Worm (Caenorhabditis elegans) whole organism, L3 larva: Measurements from ENCODE around the gene fbxa-48.

Source experiments
- ZK546.5 ChIP-seq: sonication (generic microtip); optimal IDR thresholded peaks from 2 replicates; lab custom pipeline; 2017; ENCODE audit warnings: missing biosample characterization, missing genetic modification characterization
- aly-2 ChIP-seq: fragments of 150-350 bp; optimal IDR thresholded peaks from 2 replicates; lab custom pipeline; 2014; ENCODE audit warnings: missing biosample characterization, missing genetic modification characterization
- ama-1 ChIP-seq: fragments of 150-350 bp; optimal IDR thresholded peaks from 2 replicates; lab custom pipeline; 2018
- ceh-28 ChIP-seq: fragments of 150-350 bp; optimal IDR thresholded peaks from 2 replicates; lab custom pipeline; 2014; ENCODE audit warnings: missing biosample characterization, missing genetic modification reagents, missing genetic modification characterization
- ceh-9 ChIP-seq: sonication (generic microtip); optimal IDR thresholded peaks from 2 replicates; lab custom pipeline; 2018; ENCODE audit warnings: missing biosample characterization, missing genetic modification characterization
- daf-12 ChIP-seq: fragments of 150-350 bp; optimal IDR thresholded peaks from 2 replicates; lab custom pipeline; 2014; ENCODE audit warnings: missing biosample characterization, missing genetic modification reagents, missing genetic modification characterization
- egl-27 ChIP-seq: sonication (generic microtip); optimal IDR thresholded peaks from 4 replicates; lab custom pipeline; 2017; ENCODE audit warnings: missing biosample characterization, missing genetic modification reagents, missing genetic modification characterization
- egl-5 ChIP-seq: fragments of 150-350 bp; optimal IDR thresholded peaks from 2 replicates; lab custom pipeline; 2017; ENCODE audit warnings: missing biosample characterization, missing genetic modification reagents, missing genetic modification characterization, inconsistent platforms
- elt-1 ChIP-seq: fragments of 150-350 bp; optimal IDR thresholded peaks from 2 replicates; lab custom pipeline; 2014; ENCODE audit warnings: missing biosample characterization, missing genetic modification characterization
- elt-2 ChIP-seq: sonication (generic microtip); optimal IDR thresholded peaks from 2 replicates; lab custom pipeline; 2016; ENCODE audit warnings: missing genetic modification reagents, mild to moderate bottlenecking, missing genetic modification characterization, missing compliant biosample characterization
- eor-1 ChIP-seq, 2 experiments: fragments of 150-350 bp; optimal IDR thresholded peaks; 2 replicates each; lab custom pipeline; 2014 to 2018; ENCODE audit warnings: missing biosample characterization in 2 of 2, missing genetic modification characterization in 2 of 2
- fkh-2 ChIP-seq: fragments of 150-350 bp; optimal IDR thresholded peaks from 2 replicates; lab custom pipeline; 2014; ENCODE audit warnings: missing biosample characterization, missing genetic modification reagents, missing genetic modification characterization
- fos-1 ChIP-seq: fragments of 150-350 bp; optimal IDR thresholded peaks from 2 replicates; lab custom pipeline; 2014; ENCODE audit warnings: missing biosample characterization, missing genetic modification characterization
- jun-1 ChIP-seq: fragments of 150-350 bp; optimal IDR thresholded peaks from 2 replicates; lab custom pipeline; 2014; ENCODE audit warnings: missing biosample characterization, missing genetic modification reagents, missing genetic modification characterization
- lin-15B ChIP-seq: fragments of 150-350 bp; optimal IDR thresholded peaks from 2 replicates; lab custom pipeline; 2014; ENCODE audit warnings: missing biosample characterization, missing genetic modification characterization
- lin-39 ChIP-seq: fragments of 150-350 bp; optimal IDR thresholded peaks from 2 replicates; lab custom pipeline; 2018; ENCODE audit warnings: missing biosample characterization, missing genetic modification reagents, missing genetic modification characterization
- nhr-11 ChIP-seq: fragments of 150-350 bp; optimal IDR thresholded peaks from 2 replicates; lab custom pipeline; 2014; ENCODE audit warnings: missing biosample characterization, missing genetic modification characterization
- nhr-12 ChIP-seq: fragments of 150-350 bp; optimal IDR thresholded peaks from 2 replicates; lab custom pipeline; 2014; ENCODE audit warnings: missing biosample characterization, missing genetic modification characterization
- nhr-23 ChIP-seq: fragments of 150-350 bp; optimal IDR thresholded peaks from 2 replicates; lab custom pipeline; 2014; ENCODE audit warnings: missing biosample characterization, missing genetic modification reagents, missing genetic modification characterization
- nhr-237 ChIP-seq: fragments of 150-350 bp; optimal IDR thresholded peaks from 2 replicates; lab custom pipeline; 2014; ENCODE audit warnings: missing biosample characterization, missing genetic modification characterization
- nhr-28 ChIP-seq: fragments of 150-350 bp; optimal IDR thresholded peaks from 2 replicates; lab custom pipeline; 2014; ENCODE audit warnings: missing biosample characterization, missing genetic modification characterization
- nhr-43 ChIP-seq: sonication (generic microtip); optimal IDR thresholded peaks from 2 replicates; lab custom pipeline; 2016; ENCODE audit warnings: mild to moderate bottlenecking, missing genetic modification characterization, missing compliant biosample characterization; ENCODE audit not compliant: poor library complexity, severe bottlenecking
- nhr-67 ChIP-seq: fragments of 150-350 bp; optimal IDR thresholded peaks from 2 replicates; lab custom pipeline; 2014; ENCODE audit warnings: missing biosample characterization, missing genetic modification characterization
- nhr-76 ChIP-seq: fragments of 150-350 bp; sonication (generic microtip); optimal IDR thresholded peaks from 5 replicates; lab custom pipeline; 2014; ENCODE audit warnings: missing biosample characterization, missing genetic modification characterization
- nhr-77 ChIP-seq: fragments of 150-350 bp; optimal IDR thresholded peaks from 2 replicates; lab custom pipeline; 2014; ENCODE audit warnings: missing biosample characterization, missing genetic modification characterization
- pqm-1 ChIP-seq: fragments of 150-350 bp; optimal IDR thresholded peaks from 2 replicates; lab custom pipeline; 2017; ENCODE audit warnings: missing biosample characterization, missing genetic modification characterization, inconsistent platforms
- sea-2 ChIP-seq: fragments of 150-350 bp; sonication (generic microtip); optimal IDR thresholded peaks from 4 replicates; lab custom pipeline; 2014; ENCODE audit warnings: missing biosample characterization, missing genetic modification reagents, missing genetic modification characterization
- snpc-4 ChIP-seq: fragments of 150-350 bp; optimal IDR thresholded peaks from 2 replicates; lab custom pipeline; 2014; ENCODE audit warnings: missing biosample characterization, missing genetic modification characterization
- tbx-2 ChIP-seq: sonication (generic microtip); optimal IDR thresholded peaks from 2 replicates; lab custom pipeline; 2016; ENCODE audit warnings: mild to moderate bottlenecking, missing genetic modification characterization, missing compliant biosample characterization
- unc-62 ChIP-seq: fragments of 150-350 bp; sonication (generic microtip); optimal IDR thresholded peaks from 4 replicates; lab custom pipeline; 2014; ENCODE audit warnings: missing biosample characterization, missing genetic modification reagents, missing genetic modification characterization

fbxa-48 gene

DNA sequence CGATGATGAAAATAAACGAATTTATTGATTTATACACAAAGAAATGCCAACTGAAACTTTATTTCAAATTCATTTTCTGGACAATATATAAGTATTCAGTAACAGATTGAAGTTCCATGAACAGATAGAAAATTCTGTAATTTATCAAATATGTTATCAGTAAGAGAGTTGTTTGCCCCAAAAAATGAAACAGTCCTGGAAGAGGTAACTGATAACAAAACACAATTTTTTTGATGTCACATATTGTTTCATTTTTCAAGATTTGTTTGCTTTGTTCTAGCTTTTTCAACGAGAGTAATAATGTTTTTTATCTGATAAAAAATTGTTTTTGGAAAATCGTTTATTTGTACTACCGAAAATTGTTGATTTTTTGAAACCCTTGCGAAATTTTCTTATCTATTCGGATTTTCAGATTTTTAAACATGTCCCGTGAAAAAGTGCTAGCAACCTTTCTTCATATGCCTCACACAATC lies 18.9 kb downstream of the fbxa-48 start, which contains the start of gene fbxa-73:
Gene fbxa-73, plus strand, starts transcription at position 423 of the 473 bp plus-strand sequence.
- TF ChIP-seq nhr-67 = no peak
- TF ChIP-seq fos-1 (tag; lab: Kevin White, UChicago) = no peak
- no peak for TF ChIP-seq ZK546.5 (tag; lab: Kevin White, UChicago)
- TF ChIP-seq elt-2 (tag; lab: Kevin White, UChicago) = peak; percentile 69
- no peak for TF ChIP-seq ceh-28 (tag; lab: Kevin White, UChicago)
- peak; percentile 35 for TF ChIP-seq pqm-1
- TF ChIP-seq jun-1 = no peak

ce11 chrIII:2251348-2251747 lies 20.6 kb downstream of the fbxa-48 start, which contains the start of gene fbxa-7:
TSS of gene fbxa-7 (minus strand) at chrIII:2251448.
- TF ChIP-seq tbx-2 (tag; lab: Kevin White, UChicago) = no peak
- TF ChIP-seq, all 47 proteins: peak for 0

DNA sequence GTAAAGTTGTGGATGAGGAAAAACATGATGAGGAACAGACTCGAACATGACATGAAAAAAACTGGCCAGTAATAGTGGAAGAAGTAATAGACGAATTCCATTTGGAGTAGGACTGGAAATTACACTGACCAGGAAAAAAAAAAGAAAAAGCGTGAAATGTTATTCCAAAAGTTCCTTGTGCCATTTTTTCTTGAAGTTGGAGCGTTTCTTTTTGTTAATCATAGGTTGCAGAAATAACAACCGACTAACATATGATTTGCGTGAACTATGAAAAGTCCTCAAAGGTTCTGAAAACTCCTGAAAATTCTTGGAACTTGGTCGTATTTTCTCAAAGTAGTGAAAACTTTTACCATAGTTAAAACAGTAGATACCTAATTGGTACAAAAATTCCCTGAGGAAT lies 26.2 kb downstream of the fbxa-48 start, which contains the start of gene srd-67:
Gene srd-67, minus strand, starts transcription at position 101 of the 400 bp plus-strand sequence.
- TF ChIP-seq sea-2 (no peak), nhr-43 (tag; lab: Kevin White, UChicago) (no peak), ZK546.5 (tag; lab: Kevin White, UChicago) (no peak), nhr-28 (tag; lab: Kevin White, UChicago) (no peak), nhr-12 (tag; lab: Kevin White, UChicago) (no peak), nhr-76 (no peak)

DNA sequence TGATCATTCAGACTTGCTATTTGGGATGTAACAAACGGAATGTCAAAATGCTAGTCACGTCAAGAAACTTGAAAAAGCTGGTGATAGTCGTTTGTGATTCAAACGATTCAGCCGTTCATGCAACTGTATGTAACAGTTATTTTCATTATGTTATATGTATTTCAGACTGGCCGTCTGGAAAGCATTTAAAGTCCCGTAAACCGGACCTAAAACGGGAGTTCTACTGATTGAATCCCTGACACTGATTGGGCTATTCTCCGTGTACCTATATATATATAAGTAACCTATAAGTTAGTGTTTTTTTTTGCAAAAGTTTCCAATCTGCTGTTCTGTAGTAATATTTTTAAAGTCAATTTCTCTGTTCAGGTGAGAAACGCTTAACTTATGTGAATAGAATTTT lies 28.4 kb downstream of the fbxa-48 start:
- TF ChIP-seq nhr-237 (tag; lab: Kevin White, UChicago) (no peak), nhr-77 (tag; lab: Kevin White, UChicago) (no peak), elt-1 (no peak)

- TF ChIP-seq egl-27 (no peak), egl-5 (tag; lab: Kevin White, UChicago) (no peak), snpc-4 (tag; lab: Kevin White, UChicago) (no peak), nhr-23 (tag; lab: Kevin White, UChicago) (no peak), unc-62 (GFP tag; lab: Kevin White, UChicago) (no peak), lin-15B (tag; lab: Kevin White, UChicago) (no peak), nhr-77 (tag; lab: Kevin White, UChicago) (no peak), aly-2 (tag; lab: Kevin White, UChicago) (no peak), fkh-2 (no peak), daf-12 (tag; lab: Kevin White, UChicago) (no peak), lin-39 (no peak), nhr-237 (tag; lab: Kevin White, UChicago) (no peak), ceh-9 (tag; lab: Kevin White, UChicago) (no peak)
Measured at ce11 chrIII:2240471-2240870, 31.5 kb downstream of the fbxa-48 start, which contains the start of gene srz-56. TSS of gene srz-56 (plus strand) at chrIII:2240771.

DNA sequence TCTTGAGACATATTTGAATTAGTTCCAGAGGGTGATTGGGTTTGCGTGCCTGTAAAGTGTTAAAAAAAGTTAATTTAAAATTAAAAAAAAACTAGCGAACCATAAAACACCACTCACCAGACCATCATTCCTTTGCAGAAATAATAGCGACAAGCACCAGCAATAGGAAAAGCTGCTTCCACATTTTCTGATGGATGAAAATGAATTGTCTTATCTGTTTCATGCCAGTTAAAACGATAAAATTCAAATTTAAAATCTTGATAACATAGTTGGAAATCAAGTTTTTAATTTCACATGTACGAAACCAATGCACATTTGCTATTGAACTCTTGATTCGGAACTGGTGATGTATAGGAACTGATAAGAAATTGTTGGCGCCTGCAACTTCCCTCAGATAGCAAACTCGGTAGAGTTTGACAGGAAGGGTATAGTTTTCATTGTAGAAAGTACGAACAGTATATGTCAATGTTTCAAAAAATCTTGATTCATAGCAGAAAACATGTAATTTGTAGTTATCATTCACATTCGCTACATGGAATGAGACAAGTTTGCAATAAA lies 32.3 kb downstream of the fbxa-48 start, which contains the start of gene C39B5.10:
Gene C39B5.10, minus strand, starts transcription at position 51 of the 558 bp plus-strand sequence.
- TF ChIP-seq elt-2 (tag; lab: Kevin White, UChicago) (peak; percentile 93), ama-1 (no peak), jun-1 (peak; percentile 35), nhr-11 (tag; lab: Kevin White, UChicago) (no peak), eor-1 (tag; optimal IDR thresholded peaks at IDR 0.05; lab: Kevin White, UChicago) (no peak), pqm-1 (peak; percentile 79)
